Worm (Caenorhabditis elegans) whole organism, L1 larva: ENCODE results near the gene ZK666.2.
"Not testable (repeated sequence)": the region's sequence is repeated elsewhere in the genome, so short reads cannot be mapped to it uniquely, and the experiment has no call there.

Experiments
- ama-1 ChIP-seq: fragments of 150-350 bp; optimal IDR thresholded peaks from 2 replicates; lab custom pipeline; 2014
- dpl-1 ChIP-seq, 3 experiments: fragments of 150-350 bp in 2 of 3; sonication (generic microtip) in 1 of 3; optimal IDR thresholded peaks; 2 replicates each; lab custom pipeline; 2014 to 2017; ENCODE audit warnings: missing biosample characterization in 3 of 3, missing genetic modification characterization in 3 of 3, missing genetic modification reagents in 3 of 3
- efl-1 ChIP-seq, 4 experiments: fragments of 150-350 bp; optimal IDR thresholded peaks in 3 of 4; peaks in 1 of 4; 1 replicate in 1 of 4; 2 replicates in 3 of 4; lab custom pipeline; 2014; ENCODE audit warnings: missing biosample characterization in 2 of 4, missing genetic modification characterization in 2 of 4, missing genetic modification reagents in 2 of 4
- egl-27 ChIP-seq, 2 experiments: fragments of 150-350 bp in 1 of 2; sonication (generic microtip); optimal IDR thresholded peaks; 3 replicates each; lab custom pipeline; 2017 to 2018; ENCODE audit warnings: missing biosample characterization in 2 of 2, missing genetic modification characterization in 2 of 2, missing genetic modification reagents in 2 of 2
- elt-3 ChIP-seq, 6 experiments: fragments of 150-350 bp in 1 of 6; sonication (generic microtip); optimal IDR thresholded peaks; 2 replicates each; lab custom pipeline; 2017 to 2018; ENCODE audit warnings: missing biosample characterization in 6 of 6, missing genetic modification characterization in 6 of 6, inconsistent platforms in 1 of 6
- mdl-1 ChIP-seq, 2 experiments: fragments of 150-350 bp; optimal IDR thresholded peaks; 2 replicates each; lab custom pipeline; 2014 to 2017; ENCODE audit warnings: missing biosample characterization in 2 of 2, missing genetic modification characterization in 2 of 2, inconsistent platforms in 1 of 2
- nhr-237 ChIP-seq: fragments of 150-350 bp; optimal IDR thresholded peaks from 2 replicates; lab custom pipeline; 2014; ENCODE audit warnings: missing biosample characterization, missing genetic modification characterization
- skn-1 ChIP-seq: fragments of 150-350 bp; optimal IDR thresholded peaks from 2 replicates; lab custom pipeline; 2014; ENCODE audit warnings: missing biosample characterization, missing genetic modification characterization
- unc-62 ChIP-seq: fragments of 150-350 bp; optimal IDR thresholded peaks from 2 replicates; lab custom pipeline; 2014; ENCODE audit warnings: missing biosample characterization, missing genetic modification reagents, missing genetic modification characterization

DNA sequence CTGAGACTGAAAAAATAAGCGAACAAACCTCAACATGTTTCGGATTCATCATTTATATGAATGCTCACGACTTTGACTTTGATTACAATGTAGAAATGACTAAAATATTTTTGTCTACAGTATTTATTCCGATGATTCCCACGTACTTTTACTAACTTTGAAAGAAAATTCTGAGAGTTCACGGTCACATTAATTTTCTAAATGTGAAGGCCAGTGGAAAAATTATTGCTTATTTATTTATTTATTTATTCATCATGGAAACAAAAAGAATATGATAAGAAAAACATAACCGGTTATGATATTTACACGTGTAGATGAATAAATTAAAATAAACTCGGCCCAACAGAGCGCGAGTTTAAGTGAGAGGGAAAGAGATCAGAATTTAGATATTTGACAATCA lies 21.3 kb upstream of the ZK666.2 start, which contains the start of gene ZK666.8:
- TF ChIP-seq mdl-1 (tag; optimal IDR thresholded peaks at IDR 0.05; lab: Kevin White, UChicago); unc-62; ama-1 (lab: Kevin White, UChicago); efl-1 (optimal IDR thresholded peaks at IDR 0.05; lab: Kevin White, UChicago); efl-1 (GFP tag; optimal IDR thresholded peaks at IDR 0.05 in 1 of 2; lab: Kevin White, UChicago); egl-27 (tag; optimal IDR thresholded peaks at IDR 0.05; lab: Kevin White, UChicago); nhr-237 (tag; lab: Kevin White, UChicago); elt-3 (tag; optimal IDR thresholded peaks at IDR 0.05; lab: Kevin White, UChicago); dpl-1 (GFP tag; optimal IDR thresholded peaks at IDR 0.05; lab: Kevin White, UChicago); skn-1: not testable (repeated sequence)
